Fruit fly (Drosophila melanogaster): ENCODE measurements around the gene dop.

The dop gene

dm6 chr3L:15544455-15545415 is 21.1 kb upstream of the dop start (continued):
- TF ChIP-seq Jarid2 (GFP tag; optimal IDR thresholded peaks at IDR 0.05) (no peak), hkb (optimal IDR thresholded peaks at IDR 0.05) (no peak), hkb (GFP tag; IDR thresholded peaks at IDR 0.05) (no peak), CG12104 (GFP tag; optimal IDR thresholded peaks at IDR 0.05) (no peak), CG13894 (tag; optimal IDR thresholded peaks at IDR 0.05) (no peak), CG7357 (GFP tag; IDR thresholded peaks at IDR 0.05) (no peak), gem (tag; optimal IDR thresholded peaks at IDR 0.05) (peak; percentile 4), Asciz (GFP tag; optimal IDR thresholded peaks at IDR 0.05) (peak; percentile 26), bab2 (GFP tag; optimal IDR thresholded peaks at IDR 0.05) (no peak), CG2199 (GFP tag; IDR thresholded peaks at IDR 0.05) (no peak), ato (GFP tag; IDR thresholded peaks at IDR 0.05; ENCODE audit: partially characterized antibody) (no peak), CG4424 (GFP tag; optimal IDR thresholded peaks at IDR 0.05) (peak; percentile 15), ac (GFP tag; optimal IDR thresholded peaks at IDR 0.05) (no peak), CG1602 (GFP tag; optimal IDR thresholded peaks at IDR 0.05) (no peak), CG14710 (tag; optimal IDR thresholded peaks at IDR 0.05) (peak; percentile 6), CG3726 (GFP tag; IDR thresholded peaks at IDR 0.05) (no peak), CG10565 (GFP tag; optimal IDR thresholded peaks at IDR 0.05) (no peak), CG1024 (GFP tag; IDR thresholded peaks at IDR 0.05) (no peak), CG9876 (GFP tag; optimal IDR thresholded peaks at IDR 0.05) (no peak), CG10366 (GFP tag; IDR thresholded peaks at IDR 0.05) (no peak), Taf1 (GFP tag; IDR thresholded peaks at IDR 0.05) (no peak), CG10462 (GFP tag; optimal IDR thresholded peaks at IDR 0.05) (no peak), CG7839 (tag; optimal IDR thresholded peaks at IDR 0.05) (no peak), CG43689 (GFP tag; IDR thresholded peaks at IDR 0.05) (no peak), ind (GFP tag; optimal IDR thresholded peaks at IDR 0.05) (no peak), Sox102F (GFP tag; optimal IDR thresholded peaks at IDR 0.05) (peak; percentile 17), Med (GFP tag) (peak; percentile 3), stc (GFP tag; IDR thresholded peaks at IDR 0.05) (no peak), CG33557 (GFP tag; optimal IDR thresholded peaks at IDR 0.05) (no peak), Optix (GFP tag; IDR thresholded peaks at IDR 0.05) (no peak), sens-2 (GFP tag; IDR thresholded peaks at IDR 0.05) (no peak), CG17612 (GFP tag; IDR thresholded peaks at IDR 0.05) (no peak), knrl (GFP tag; IDR thresholded peaks at IDR 0.05; ENCODE audit: partially characterized antibody) (no peak), gt (GFP tag; IDR thresholded peaks at IDR 0.05) (no peak), luna (GFP tag; optimal IDR thresholded peaks at IDR 0.05) (no peak), grau (tag; optimal IDR thresholded peaks at IDR 0.05) (no peak), Ets65A (GFP tag) (peak; percentile 60), Atf3 (GFP tag; optimal IDR thresholded peaks at IDR 0.05) (no peak), D19A (tag; optimal IDR thresholded peaks at IDR 0.05) (no peak), lov (optimal IDR thresholded peaks at IDR 0.05) (no peak), lov (GFP tag; IDR thresholded peaks at IDR 0.05) (0 out of 3 replicates have a peak, but pooled peaks have one; percentile 32), ci (GFP tag; IDR thresholded peaks at IDR 0.05) (peak; percentile 46; the same call in 1 of the 3 replicates), Ptx1 (GFP tag; IDR thresholded peaks at IDR 0.05) (no peak), CG7745 (tag; optimal IDR thresholded peaks at IDR 0.05) (no peak), CG8765 (GFP tag; IDR thresholded peaks at IDR 0.05) (no peak), Oaz (GFP tag; IDR thresholded peaks at IDR 0.05) (no peak), HLH54F (GFP tag; optimal IDR thresholded peaks at IDR 0.05) (no peak), Bteb2 (GFP tag; optimal IDR thresholded peaks at IDR 0.05) (no peak), cg (GFP tag; optimal IDR thresholded peaks at IDR 0.05) (peak; percentile 88), CG11695 (GFP tag; IDR thresholded peaks at IDR 0.05) (no peak), CG8478 (optimal IDR thresholded peaks at IDR 0.05) (no peak)

Measured in whole organism, embryonic.